Fruit fly (Drosophila melanogaster) whole organism, wandering third instar larva: Measurements from ENCODE around the gene Or30a.

Experiments
- Abd-B ChIP-seq: fragments of >200 bp; optimal IDR thresholded peaks from 2 replicates; lab custom pipeline; 2017; ENCODE audit warnings: missing biosample characterization, missing genetic modification characterization
- CG32264 ChIP-seq: fragments of 200-800 bp; sonication (Bioruptor generic); optimal IDR thresholded peaks from 2 replicates; lab custom pipeline; 2016; ENCODE audit warnings: missing biosample characterization, missing genetic modification characterization
- Mio ChIP-seq: sonication (Bioruptor generic); optimal IDR thresholded peaks from 2 replicates; lab custom pipeline; 2016; ENCODE audit warnings: missing biosample characterization, missing genetic modification characterization
- Rel ChIP-seq, 2 experiments: fragments of 200-800 bp; sonication (Bioruptor generic) in 1 of 2; optimal IDR thresholded peaks; 2 replicates in 1 of 2; 3 replicates in 1 of 2; lab custom pipeline; 2016 to 2019; ENCODE audit warnings: mild to moderate bottlenecking in 2 of 2, missing biosample characterization in 2 of 2, missing genetic modification characterization in 2 of 2, moderate library complexity in 1 of 2
- Sp1 ChIP-seq: fragments of 200-800 bp; sonication (Bioruptor generic); optimal IDR thresholded peaks from 3 replicates; lab custom pipeline; 2019; ENCODE audit warnings: missing biosample characterization, mild to moderate bottlenecking, missing genetic modification characterization, moderate library complexity
- br ChIP-seq: fragments of 200-800 bp; sonication (Bioruptor generic); optimal IDR thresholded peaks from 2 replicates; lab custom pipeline; 2016; ENCODE audit warnings: missing biosample characterization, missing genetic modification characterization
- ey ChIP-seq: fragments of 200-800 bp; sonication (Bioruptor generic); optimal IDR thresholded peaks from 2 replicates; lab custom pipeline; 2016; ENCODE audit warnings: missing biosample characterization, missing genetic modification characterization
- foxo ChIP-seq, 2 experiments: fragments of 200-800 bp; sonication (Bioruptor generic); optimal IDR thresholded peaks; 2 replicates in 1 of 2; 3 replicates in 1 of 2; lab custom pipeline; 2016 to 2017; ENCODE audit warnings: missing biosample characterization in 2 of 2, missing genetic modification characterization in 2 of 2
- h ChIP-seq: fragments of 200-800 bp; sonication (Bioruptor generic); optimal IDR thresholded peaks from 3 replicates; lab custom pipeline; 2016; ENCODE audit warnings: missing biosample characterization, mild to moderate bottlenecking, missing genetic modification characterization
- usp ChIP-seq: fragments of >200 bp; optimal IDR thresholded peaks from 2 replicates; lab custom pipeline; 2017; ENCODE audit warnings: missing biosample characterization, missing genetic modification characterization

DNA sequence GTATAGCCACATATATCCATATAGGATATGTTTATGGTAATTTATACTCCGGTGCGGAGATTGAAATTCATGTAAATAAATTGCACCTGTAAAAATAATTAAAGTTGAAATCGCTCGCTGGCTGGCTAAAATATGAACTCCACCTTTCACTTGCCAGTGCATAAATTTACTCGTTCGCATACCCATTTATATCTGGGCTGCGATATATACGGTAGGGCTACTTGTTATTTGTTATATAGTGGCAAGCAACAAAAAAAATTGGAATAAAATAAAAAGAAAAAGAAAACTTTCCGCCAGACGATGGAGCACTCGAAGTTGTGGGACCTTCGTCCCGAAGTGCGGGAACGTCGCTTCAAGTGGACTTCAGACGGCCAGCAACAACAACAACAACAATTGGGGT, 27.8 kb upstream of the Or30a start, which contains the start of gene Toll-4:
- TF ChIP-seq ey (GFP tag; lab: Kevin White, UChicago) = no peak
- no peak for TF ChIP-seq Rel (GFP tag; optimal IDR thresholded peaks at IDR 0.05; lab: Kevin White, UChicago)
- no peak for TF ChIP-seq Rel (tag; optimal IDR thresholded peaks at IDR 0.05; lab: Kevin White, UChicago)
- TF ChIP-seq br (GFP tag; lab: Kevin White, UChicago) = no peak
- no peak for TF ChIP-seq Abd-B (GFP tag; lab: Kevin White, UChicago)
- no peak for TF ChIP-seq CG32264 (GFP tag; lab: Kevin White, UChicago)
- no peak for TF ChIP-seq foxo (GFP tag; optimal IDR thresholded peaks at IDR 0.05; lab: Kevin White, UChicago)
- no peak for TF ChIP-seq Sp1 (GFP tag; lab: Kevin White, UChicago)
- TF ChIP-seq Mio = no peak
- no peak for TF ChIP-seq usp (GFP tag; lab: Kevin White, UChicago)
- no peak for TF ChIP-seq h
